Fruit fly (Drosophila melanogaster): ENCODE measurements around the gene Sec15.
A peak's percentile ranks its signal among the peaks of the same experiment; 100 is the strongest.

DNA sequence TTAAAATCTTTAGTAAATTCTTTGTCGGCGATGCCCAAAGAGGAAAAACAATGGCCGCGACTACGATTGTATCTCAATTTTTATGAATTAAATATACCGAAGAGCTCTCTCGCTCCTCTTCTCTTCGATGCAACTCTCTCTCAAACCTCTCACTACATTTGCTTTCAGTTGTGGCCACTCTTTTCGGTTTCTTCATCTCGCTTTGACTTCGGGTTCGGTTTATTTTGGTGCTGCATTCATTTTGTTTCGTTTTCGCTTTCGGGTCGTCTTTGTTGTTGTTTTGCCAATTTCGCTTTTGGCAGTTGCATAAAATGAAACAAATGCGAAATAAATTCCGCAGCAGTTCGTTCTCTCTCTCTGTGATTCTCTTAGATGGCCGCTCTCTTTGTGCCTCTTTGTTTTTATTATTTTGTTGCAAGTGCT lies 45.1 kb upstream of the Sec15 start:
- no peak for TF ChIP-seq fru (GFP tag; optimal IDR thresholded peaks at IDR 0.05)
- peak; percentile 33 for TF ChIP-seq woc (GFP tag; optimal IDR thresholded peaks at IDR 0.05)
- peak; percentile 34 for TF ChIP-seq br (GFP tag; optimal IDR thresholded peaks at IDR 0.05)
- TF ChIP-seq h (GFP tag; optimal IDR thresholded peaks at IDR 0.05): no peak
- no peak for TF ChIP-seq HLH106 (tag; optimal IDR thresholded peaks at IDR 0.05)
- TF ChIP-seq Hr78 (GFP tag; optimal IDR thresholded peaks at IDR 0.05): no peak
- peak; percentile 78 for TF ChIP-seq Dif (GFP tag; optimal IDR thresholded peaks at IDR 0.05; ENCODE audit: partially characterized antibody)
- no peak for TF ChIP-seq dmrt93B (GFP tag; optimal IDR thresholded peaks at IDR 0.05)
- no peak for TF ChIP-seq foxo (GFP tag; optimal IDR thresholded peaks at IDR 0.05)
- TF ChIP-seq Dfd (GFP tag; optimal IDR thresholded peaks at IDR 0.05): no peak

Measured in whole organism, wandering third instar larva.